Comparison of ENCODE assay signal across 2 fruit fly cellular contexts in genomic region chr3L:2712598-2713216, dm6.
TF ChIP-seq lines count a peak whose summit lies in the region.

No protein-coding gene starts in this region.

- no peak for TF ChIP-seq CTCF in whole organism, embryonic (GFP tag; optimal IDR thresholded peaks at IDR 0.05; lab: Kevin White, UChicago)

TF ChIP-seq in whole organism, embryonic, 481 proteins besides CTCF, POLR2A, EP300 and RAD21:
- TF ChIP-seq scrt (GFP tag; optimal IDR thresholded peaks at IDR 0.05; lab: Kevin White, UChicago) (peak; percentile 100), abd-A (tag; optimal IDR thresholded peaks at IDR 0.05; lab: Kevin White, UChicago) (peak; percentile 55), Deaf1 (tag; optimal IDR thresholded peaks at IDR 0.05; lab: Kevin White, UChicago) (peak; percentile 94), CG4854 (GFP tag; optimal IDR thresholded peaks at IDR 0.05; lab: Kevin White, UChicago) (no peak), Hr39 (optimal IDR thresholded peaks at IDR 0.05; lab: Kevin White, UChicago) (peak; percentile 64), p53 (GFP tag; optimal IDR thresholded peaks at IDR 0.05; lab: Kevin White, UChicago) (no peak), Trl (optimal IDR thresholded peaks at IDR 0.05; lab: Kevin White, UChicago) (peak; percentile 48 to 62), Trl (GFP tag; optimal IDR thresholded peaks at IDR 0.05; lab: Kevin White, UChicago) (no peak), Chrac-16 (GFP tag; optimal IDR thresholded peaks at IDR 0.05; lab: Kevin White, UChicago) (no peak), MBD-R2 (GFP tag; IDR thresholded peaks at IDR 0.05; lab: Robert Waterston, UW) (no peak), CG10267 (tag; optimal IDR thresholded peaks at IDR 0.05; lab: Kevin White, UChicago) (no peak), disco-r (GFP tag; optimal IDR thresholded peaks at IDR 0.05; lab: Kevin White, UChicago) (no peak), chinmo (GFP tag; IDR thresholded peaks at IDR 0.05; lab: Robert Waterston, UW; ENCODE audit: partially characterized antibody) (peak; percentile 64; the same call in 2 of the 4 replicates), CG1603 (tag; optimal IDR thresholded peaks at IDR 0.05; lab: Kevin White, UChicago) (no peak), crol (GFP tag; IDR thresholded peaks at IDR 0.05; lab: Robert Waterston, UW) (peak; percentile 57), dysf (GFP tag; IDR thresholded peaks at IDR 0.05; lab: Robert Waterston, UW) (no peak), Bteb2 (GFP tag; optimal IDR thresholded peaks at IDR 0.05; lab: Kevin White, UChicago) (no peak)

TF ChIP-seq in whole organism, pupa, 21 proteins besides CTCF, POLR2A, EP300 and RAD21:
- no peak for TF ChIP-seq CG13204 (GFP tag; optimal IDR thresholded peaks at IDR 0.05; lab: Kevin White, UChicago)
- TF ChIP-seq CG12605 (GFP tag; IDR thresholded peaks at IDR 0.05; lab: Robert Waterston, UW), result peak; percentile 62; the same call in 1 of the 2 replicates
